Worm (Caenorhabditis elegans): ENCODE measurements around the gene F27D9.2.

ce11 chrX:7710187-7710586, 37.4 kb downstream of the F27D9.2 start:
- no peak for TF ChIP-seq ref-1 (GFP tag; conservative IDR thresholded peaks at IDR 0.05)
- no peak for TF ChIP-seq ztf-29 (GFP tag; IDR thresholded peaks at IDR 0.05)
- peak; percentile 57; the same call in 1 of the 2 replicates for TF ChIP-seq flt-1 (GFP tag; IDR thresholded peaks at IDR 0.05)

Data from whole organism, midembryonic.